Fruit fly (Drosophila melanogaster) whole organism, embryonic: ENCODE results near the gene Mlc-c.

ENCODE experiments used
- Abd-B ChIP-seq: fragments of 200-800 bp; sonication (Bioruptor generic); optimal IDR thresholded peaks from 2 replicates; lab custom pipeline; 2018; ENCODE audit warnings: missing biosample characterization, mild to moderate bottlenecking, missing genetic modification characterization, moderate library complexity
- BtbVII ChIP-seq: fragments of 200-800 bp; sonication (Bioruptor generic); optimal IDR thresholded peaks from 3 replicates; lab custom pipeline; 2017; ENCODE audit warnings: missing biosample characterization, mild to moderate bottlenecking, missing genetic modification characterization
- CG10209 ChIP-seq: fragments of 200-800 bp; sonication (Bioruptor generic); optimal IDR thresholded peaks from 3 replicates; lab custom pipeline; 2017; ENCODE audit warnings: missing biosample characterization, mild to moderate bottlenecking, missing genetic modification characterization, missing genetic modification reagents
- CG12219 ChIP-seq: fragments of 200-800 bp; sonication (Bioruptor generic); optimal IDR thresholded peaks from 3 replicates; lab custom pipeline; 2018; ENCODE audit warnings: missing biosample characterization, mild to moderate bottlenecking, missing genetic modification characterization
- CG14860 ChIP-seq: fragments of 200-800 bp; sonication (Bioruptor generic); IDR thresholded peaks from 3 replicates; pipeline ENCODE4 v1.3.6; 2022; ENCODE audit warnings: missing biosample characterization, missing genetic modification characterization; ENCODE audit not compliant: partially characterized antibody
- CG14965 ChIP-seq: fragments of 200-800 bp; sonication (Bioruptor generic); optimal IDR thresholded peaks from 2 replicates; lab custom pipeline; 2016; ENCODE audit warnings: missing biosample characterization, missing genetic modification characterization, borderline replicate concordance
- CG15073 ChIP-seq: fragments of 200-800 bp; sonication (Bioruptor generic); optimal IDR thresholded peaks from 2 replicates; lab custom pipeline; 2016; ENCODE audit warnings: missing biosample characterization, missing genetic modification characterization
- CG15696 ChIP-seq: fragments of 200-800 bp; sonication (Bioruptor generic); optimal IDR thresholded peaks from 2 replicates; lab custom pipeline; 2019; ENCODE audit warnings: missing biosample characterization, mild to moderate bottlenecking, missing genetic modification characterization, moderate library complexity
- CG16815 ChIP-seq: fragments of 200-800 bp; sonication (Bioruptor generic); optimal IDR thresholded peaks from 3 replicates; lab custom pipeline; 2017; ENCODE audit warnings: missing biosample characterization, mild to moderate bottlenecking, missing genetic modification characterization
- CG17359 ChIP-seq: fragments of 200-800 bp; sonication (Bioruptor generic); optimal IDR thresholded peaks from 3 replicates; lab custom pipeline; 2018; ENCODE audit warnings: missing biosample characterization, mild to moderate bottlenecking, missing genetic modification characterization, moderate library complexity
- CG17829 ChIP-seq: fragments of 200-800 bp; optimal IDR thresholded peaks from 2 replicates; lab custom pipeline; 2019; ENCODE audit warnings: missing biosample characterization, mild to moderate bottlenecking, missing genetic modification characterization, moderate library complexity
- CG2199 ChIP-seq: fragments of 200-800 bp; sonication (Bioruptor generic); IDR thresholded peaks from 3 replicates; pipeline ENCODE4 v1.3.6; 2022; ENCODE audit warnings: missing biosample characterization, missing genetic modification characterization
- CG2202 ChIP-seq: fragments of 200-800 bp; sonication (Bioruptor generic); optimal IDR thresholded peaks from 2 replicates; lab custom pipeline; 2018; ENCODE audit warnings: missing biosample characterization, mild to moderate bottlenecking, missing genetic modification characterization
- CG3065 ChIP-seq: fragments of 200-800 bp; sonication (Bioruptor generic); optimal IDR thresholded peaks from 2 replicates; lab custom pipeline; 2016; ENCODE audit warnings: missing biosample characterization, missing genetic modification characterization
- CG3847 ChIP-seq: fragments of 200-800 bp; sonication (Bioruptor generic); IDR thresholded peaks from 2 replicates; pipeline ENCODE4 v1.3.6; 2022; ENCODE audit warnings: missing biosample characterization, missing genetic modification characterization
- CG5953 ChIP-seq: fragments of 200-800 bp; sonication (Bioruptor generic); IDR thresholded peaks from 2 replicates; pipeline ENCODE4 v1.3.6; 2022; ENCODE audit warnings: missing biosample characterization, missing genetic modification characterization
- CG7928 ChIP-seq: fragments of 200-800 bp; sonication (Bioruptor generic); optimal IDR thresholded peaks from 2 replicates; lab custom pipeline; 2017; ENCODE audit warnings: missing biosample characterization, mild to moderate bottlenecking, missing genetic modification characterization
- CkIIα-i1 ChIP-seq: fragments of 200-800 bp; sonication (Bioruptor generic); IDR thresholded peaks from 2 replicates; pipeline ENCODE4 v1.3.6; 2022; ENCODE audit warnings: missing biosample characterization, missing genetic modification characterization
- Deaf1 ChIP-seq: fragments of 200-800 bp; optimal IDR thresholded peaks from 3 replicates; lab custom pipeline; 2019; ENCODE audit warnings: missing biosample characterization, mild to moderate bottlenecking, missing genetic modification characterization, moderate library complexity
- Dip3 ChIP-seq: fragments of 200-800 bp; sonication (Bioruptor generic); optimal IDR thresholded peaks from 3 replicates; lab custom pipeline; 2016; ENCODE audit warnings: missing biosample characterization, missing genetic modification characterization
- E2f2 ChIP-seq: fragments of 200-800 bp; sonication (Bioruptor generic); IDR thresholded peaks from 2 replicates; pipeline ENCODE4 v1.3.6; 2022; ENCODE audit warnings: missing biosample characterization, missing genetic modification characterization
- Hand ChIP-seq: fragments of 200-800 bp; sonication (Bioruptor generic); optimal IDR thresholded peaks from 2 replicates; lab custom pipeline; 2017; ENCODE audit warnings: mild to moderate bottlenecking, missing biosample characterization, missing genetic modification reagents, missing genetic modification characterization
- Hey ChIP-seq: fragments of 200-800 bp; sonication (Bioruptor generic); optimal IDR thresholded peaks from 3 replicates; lab custom pipeline; 2018; ENCODE audit warnings: missing biosample characterization, mild to moderate bottlenecking, missing genetic modification characterization
- Hsf ChIP-seq: fragments of 200-800 bp; sonication (Bioruptor generic); optimal IDR thresholded peaks from 3 replicates; lab custom pipeline; 2016; ENCODE audit warnings: missing biosample characterization, missing genetic modification characterization
- Kr ChIP-seq: fragments of 200-800 bp; sonication (Bioruptor generic); optimal IDR thresholded peaks from 2 replicates; lab custom pipeline; 2017; ENCODE audit warnings: missing biosample characterization, mild to moderate bottlenecking, missing genetic modification characterization
- Lhr ChIP-seq: fragments of 200-800 bp; sonication (Bioruptor generic); optimal IDR thresholded peaks from 3 replicates; lab custom pipeline; 2017; ENCODE audit warnings: mild to moderate bottlenecking, missing biosample characterization, missing genetic modification reagents, missing genetic modification characterization
- Nf-YB ChIP-seq: fragments of 200-800 bp; sonication (Bioruptor generic); optimal IDR thresholded peaks from 3 replicates; lab custom pipeline; 2019; ENCODE audit warnings: missing biosample characterization, mild to moderate bottlenecking, missing genetic modification characterization, moderate library complexity
- Nf-YC ChIP-seq: fragments of 200-800 bp; optimal IDR thresholded peaks from 3 replicates; lab custom pipeline; 2019; ENCODE audit warnings: missing biosample characterization, mild to moderate bottlenecking, missing genetic modification characterization, moderate library complexity
- Pdp1 ChIP-seq, 2 experiments: fragments of 200-800 bp; sonication (Bioruptor generic); optimal IDR thresholded peaks; 3 replicates each; lab custom pipeline; 2016; ENCODE audit warnings: missing biosample characterization in 2 of 2, missing genetic modification characterization in 2 of 2, mild to moderate bottlenecking in 1 of 2, moderate library complexity in 1 of 2
- Vsx1 ChIP-seq: fragments of 200-800 bp; sonication (Bioruptor generic); optimal IDR thresholded peaks from 2 replicates; lab custom pipeline; 2017; ENCODE audit warnings: missing biosample characterization, mild to moderate bottlenecking, missing genetic modification characterization, missing genetic modification reagents
- ac ChIP-seq: fragments of 200-800 bp; sonication (Bioruptor generic); optimal IDR thresholded peaks from 3 replicates; lab custom pipeline; 2017; ENCODE audit warnings: missing biosample characterization, mild to moderate bottlenecking, missing genetic modification characterization
- ara ChIP-seq: fragments of 200-800 bp; sonication (Bioruptor generic); IDR thresholded peaks from 2 replicates; pipeline ENCODE4 v1.3.6; 2022; ENCODE audit warnings: missing biosample characterization, missing genetic modification characterization
- bcd ChIP-seq: fragments of 200-800 bp; sonication (Bioruptor generic); optimal IDR thresholded peaks from 2 replicates; lab custom pipeline; 2017; ENCODE audit warnings: missing biosample characterization, mild to moderate bottlenecking, missing genetic modification characterization
- br ChIP-seq: fragments of >200 bp; optimal IDR thresholded peaks from 2 replicates; lab custom pipeline; 2017
- crc ChIP-seq: fragments of 200-800 bp; sonication (Bioruptor generic); optimal IDR thresholded peaks from 2 replicates; lab custom pipeline; 2016; ENCODE audit warnings: missing biosample characterization, missing genetic modification characterization
- dan ChIP-seq: fragments of 200-800 bp; sonication (Bioruptor generic); IDR thresholded peaks from 2 replicates; pipeline ENCODE4 v1.3.6; 2022; ENCODE audit warnings: missing biosample characterization, missing genetic modification characterization
- gce ChIP-seq: fragments of 200-800 bp; sonication (Bioruptor generic); IDR thresholded peaks from 3 replicates; pipeline ENCODE4 v1.3.6; 2022; ENCODE audit warnings: missing biosample characterization, missing genetic modification characterization
- gsb ChIP-seq: fragments of 200-800 bp; sonication (Bioruptor generic); IDR thresholded peaks from 2 replicates; pipeline ENCODE4 v1.3.6; 2022; ENCODE audit warnings: missing biosample characterization, missing genetic modification characterization
- gsb-n ChIP-seq: fragments of 200-800 bp; sonication (Bioruptor generic); optimal IDR thresholded peaks from 3 replicates; lab custom pipeline; 2018; ENCODE audit warnings: missing biosample characterization, mild to moderate bottlenecking, missing genetic modification characterization
- lmd ChIP-seq: fragments of 200-800 bp; sonication (Bioruptor generic); IDR thresholded peaks from 2 replicates; pipeline ENCODE4 v1.3.6; 2022; ENCODE audit warnings: missing biosample characterization, missing genetic modification characterization
- lov ChIP-seq, 2 experiments: fragments of 200-800 bp in 1 of 2; fragments of >200 bp in 1 of 2; sonication (Bioruptor generic) in 1 of 2; IDR thresholded peaks in 1 of 2; optimal IDR thresholded peaks in 1 of 2; 2 replicates in 1 of 2; 3 replicates in 1 of 2; pipeline versions ENCODE4 v1.3.6 to Lab custom; 2017 to 2022; ENCODE audit warnings: missing biosample characterization in 1 of 2, missing genetic modification characterization in 1 of 2
- row ChIP-seq: fragments of 200-800 bp; sonication (Bioruptor generic); IDR thresholded peaks from 3 replicates; pipeline ENCODE4 v1.3.6; 2022; ENCODE audit warnings: missing biosample characterization, missing genetic modification characterization
- sd ChIP-seq: fragments of 200-800 bp; sonication (Bioruptor generic); optimal IDR thresholded peaks from 3 replicates; lab custom pipeline; 2018; ENCODE audit warnings: missing biosample characterization, mild to moderate bottlenecking, missing genetic modification characterization, moderate library complexity
- slou ChIP-seq: fragments of 200-800 bp; sonication (Bioruptor generic); optimal IDR thresholded peaks from 3 replicates; lab custom pipeline; 2016; ENCODE audit warnings: missing biosample characterization, missing genetic modification characterization
- sob ChIP-seq: fragments of 200-800 bp; sonication (Bioruptor generic); IDR thresholded peaks from 2 replicates; pipeline ENCODE4 v1.3.6; 2022; ENCODE audit warnings: missing biosample characterization, missing genetic modification characterization
- tap ChIP-seq: fragments of 200-800 bp; optimal IDR thresholded peaks from 3 replicates; lab custom pipeline; 2019; ENCODE audit warnings: missing biosample characterization, mild to moderate bottlenecking, missing genetic modification characterization, moderate library complexity
- tll ChIP-seq, 2 experiments: fragments of 200-800 bp in 1 of 2; fragments of >200 bp in 1 of 2; sonication (Bioruptor generic) in 1 of 2; optimal IDR thresholded peaks; 2 replicates each; lab custom pipeline; 2017 to 2019; ENCODE audit warnings: missing biosample characterization in 2 of 2, missing genetic modification characterization in 2 of 2, mild to moderate bottlenecking in 1 of 2, moderate library complexity in 1 of 2
- trem ChIP-seq: fragments of 200-800 bp; optimal IDR thresholded peaks from 3 replicates; lab custom pipeline; 2019; ENCODE audit warnings: missing biosample characterization, mild to moderate bottlenecking, missing genetic modification characterization, moderate library complexity
- unc-4 ChIP-seq: fragments of 200-800 bp; sonication (Bioruptor generic); IDR thresholded peaks from 2 replicates; pipeline ENCODE4 v1.3.6; 2022; ENCODE audit warnings: missing biosample characterization, missing genetic modification characterization; ENCODE audit not compliant: partially characterized antibody
- vfl ChIP-seq: fragments of 200-800 bp; sonication (Bioruptor generic); optimal IDR thresholded peaks from 2 replicates; lab custom pipeline; 2016; ENCODE audit warnings: missing biosample characterization, missing genetic modification characterization

The Mlc-c gene

dm6 chrX:5639083-5639482, 16.7 kb upstream of the Mlc-c start (continued):
- TF ChIP-seq BtbVII (GFP tag; lab: Kevin White, UChicago) (no peak), CG17829 (tag; lab: Kevin White, UChicago) (peak; percentile 2), CG7928 (GFP tag; lab: Kevin White, UChicago) (no peak), br (lab: Kevin White, UChicago) (no peak), CG14965 (GFP tag; lab: Kevin White, UChicago) (no peak), CG15696 (tag; lab: Kevin White, UChicago) (peak; percentile 20), tap (no peak), CG2202 (tag; lab: Kevin White, UChicago) (peak; percentile 33), lmd (GFP tag; lab: Robert Waterston, UW) (peak; percentile 55), CG17359 (tag; lab: Kevin White, UChicago) (peak; percentile 61), trem (tag; lab: Kevin White, UChicago) (peak; percentile 17), CG3065 (GFP tag; lab: Kevin White, UChicago) (no peak), slou (GFP tag; lab: Kevin White, UChicago) (no peak), sd (no peak), ara (peak; percentile 46; the same call in 1 of the 2 replicates), CkIIα-i1 (GFP tag; lab: Robert Waterston, UW) (no peak), lov (optimal IDR thresholded peaks at IDR 0.05; lab: Kevin White, UChicago) (no peak), lov (GFP tag; IDR thresholded peaks at IDR 0.05; lab: Robert Waterston, UW) (peak; percentile 70; the same call in 1 of the 3 replicates), CG16815 (GFP tag; lab: Kevin White, UChicago) (peak; percentile 15), CG10209 (no peak), gce (GFP tag; lab: Robert Waterston, UW) (0 out of 3 replicates have a peak, but pooled peaks have one; percentile 26), Nf-YB (GFP tag; lab: Kevin White, UChicago) (no peak), Hand (no peak), Deaf1 (tag; lab: Kevin White, UChicago) (no peak), Pdp1 (GFP tag; optimal IDR thresholded peaks at IDR 0.05; lab: Kevin White, UChicago) (peak; percentile 26 to 32), Dip3 (GFP tag; lab: Kevin White, UChicago) (no peak), Abd-B (GFP tag; lab: Kevin White, UChicago) (peak; percentile 8), CG5953 (no peak), gsb-n (tag; lab: Kevin White, UChicago) (peak; percentile 72), row (GFP tag; lab: Robert Waterston, UW) (peak; percentile 52), dan (no peak), vfl (GFP tag; lab: Kevin White, UChicago) (no peak), CG14860 (GFP tag; lab: Robert Waterston, UW) (no peak), Hsf (GFP tag; lab: Kevin White, UChicago) (peak; percentile 21), Nf-YC (tag; lab: Kevin White, UChicago) (no peak), Vsx1 (GFP tag; lab: Kevin White, UChicago) (no peak), CG3847 (GFP tag; lab: Robert Waterston, UW) (0 out of 2 replicates have a peak, but pooled peaks have one; percentile 15), sob (peak; percentile 43; the same call in 1 of the 2 replicates), CG12219 (GFP tag; lab: Kevin White, UChicago) (peak; percentile 46), bcd (GFP tag; lab: Kevin White, UChicago) (peak; percentile 22), tll (GFP tag; optimal IDR thresholded peaks at IDR 0.05; lab: Kevin White, UChicago) (no peak), CG2199 (GFP tag; lab: Robert Waterston, UW) (no peak), Lhr (GFP tag; lab: Kevin White, UChicago) (no peak), ac (GFP tag; lab: Kevin White, UChicago) (peak; percentile 3), CG15073 (GFP tag; lab: Kevin White, UChicago) (no peak), Kr (no peak), E2f2 (GFP tag; lab: Robert Waterston, UW) (no peak; the same call in 1 of the 2 replicates), unc-4 (GFP tag; lab: Robert Waterston, UW) (no peak), Hey (tag; lab: Kevin White, UChicago) (no peak), gsb (GFP tag; lab: Robert Waterston, UW) (no peak), crc (GFP tag; lab: Kevin White, UChicago) (peak; percentile 13)
